Worm (Caenorhabditis elegans) whole organism, L1 larva: ENCODE measurements around the gene F23H11.4.

Source experiments
- F16B12.6 ChIP-seq: fragments of 150-350 bp; optimal IDR thresholded peaks from 2 replicates; lab custom pipeline; 2014; ENCODE audit warnings: missing biosample characterization, missing genetic modification characterization
- ceh-82 ChIP-seq, 3 experiments: fragments of 150-350 bp in 1 of 3; sonication (generic microtip) in 2 of 3; optimal IDR thresholded peaks; 2 replicates each; lab custom pipeline; 2014 to 2017; ENCODE audit warnings: missing biosample characterization in 3 of 3, missing genetic modification characterization in 3 of 3
- ceh-88 ChIP-seq: fragments of 200-800 bp; sonication (Bioruptor generic); IDR thresholded peaks from 2 replicates; pipeline ENCODE4 v1.3.6; 2022; ENCODE audit warnings: missing genetic modification characterization, missing compliant biosample characterization
- ces-1 ChIP-seq: fragments of 150-350 bp; optimal IDR thresholded peaks from 2 replicates; lab custom pipeline; 2014; ENCODE audit warnings: missing biosample characterization, missing genetic modification reagents, missing genetic modification characterization
- dpl-1 ChIP-seq, 3 experiments: fragments of 150-350 bp in 2 of 3; sonication (generic microtip) in 1 of 3; optimal IDR thresholded peaks; 2 replicates each; lab custom pipeline; 2014 to 2017; ENCODE audit warnings: missing biosample characterization in 3 of 3, missing genetic modification characterization in 3 of 3, missing genetic modification reagents in 3 of 3
- dsc-1 ChIP-seq: sonication (generic microtip); optimal IDR thresholded peaks from 2 replicates; lab custom pipeline; 2016; ENCODE audit warnings: mild to moderate bottlenecking, missing genetic modification characterization, missing compliant biosample characterization
- efl-1 ChIP-seq, 4 experiments: fragments of 150-350 bp; optimal IDR thresholded peaks in 3 of 4; peaks in 1 of 4; 1 replicate in 1 of 4; 2 replicates in 3 of 4; lab custom pipeline; 2014; ENCODE audit warnings: missing biosample characterization in 2 of 4, missing genetic modification characterization in 2 of 4, missing genetic modification reagents in 2 of 4
- elt-2 ChIP-seq: sonication (generic microtip); optimal IDR thresholded peaks from 2 replicates; lab custom pipeline; 2016; ENCODE audit warnings: missing genetic modification characterization, mild to moderate bottlenecking, inconsistent platforms, missing compliant biosample characterization, missing genetic modification reagents
- elt-3 ChIP-seq, 6 experiments: fragments of 150-350 bp in 1 of 6; sonication (generic microtip); optimal IDR thresholded peaks; 2 replicates each; lab custom pipeline; 2017 to 2018; ENCODE audit warnings: missing biosample characterization in 6 of 6, missing genetic modification characterization in 6 of 6, inconsistent platforms in 1 of 6
- fkh-10 ChIP-seq: sonication (generic microtip); optimal IDR thresholded peaks from 2 replicates; lab custom pipeline; 2017; ENCODE audit warnings: missing biosample characterization, missing genetic modification reagents, missing genetic modification characterization
- irx-1 ChIP-seq: sonication (generic microtip); optimal IDR thresholded peaks from 2 replicates; lab custom pipeline; 2016; ENCODE audit warnings: missing genetic modification characterization, missing compliant biosample characterization
- isw-1 ChIP-seq: fragments of 200-800 bp; sonication (Bioruptor generic); IDR thresholded peaks from 2 replicates; pipeline ENCODE4 v1.3.6; 2022; ENCODE audit warnings: missing genetic modification characterization, missing compliant biosample characterization
- lin-14 ChIP-seq: fragments of 200-800 bp; sonication (Bioruptor generic); optimal IDR thresholded peaks from 2 replicates; lab custom pipeline; 2018; ENCODE audit warnings: mild to moderate bottlenecking, missing genetic modification characterization, moderate library complexity, missing compliant biosample characterization
- lin-35 ChIP-seq, 2 experiments: fragments of 150-350 bp; optimal IDR thresholded peaks; 2 replicates each; lab custom pipeline; 2014; ENCODE audit warnings: missing biosample characterization in 2 of 2, missing genetic modification characterization in 2 of 2, missing genetic modification reagents in 2 of 2
- lir-3 ChIP-seq: sonication (generic microtip); optimal IDR thresholded peaks from 2 replicates; lab custom pipeline; 2016; ENCODE audit warnings: mild to moderate bottlenecking, missing genetic modification characterization, moderate library complexity, missing compliant biosample characterization; ENCODE audit not compliant: poor library complexity
- lsy-2 ChIP-seq, 2 experiments: fragments of 150-350 bp; optimal IDR thresholded peaks; 2 replicates each; lab custom pipeline; 2014; ENCODE audit warnings: missing biosample characterization in 2 of 2, missing genetic modification characterization in 2 of 2
- mab-9 ChIP-seq: fragments of 200-800 bp; sonication (Bioruptor generic); IDR thresholded peaks from 2 replicates; pipeline ENCODE4 v1.3.6; 2022; ENCODE audit warnings: missing genetic modification reagents, missing genetic modification characterization, missing compliant biosample characterization
- mep-1 ChIP-seq: fragments of 150-350 bp; optimal IDR thresholded peaks from 2 replicates; lab custom pipeline; 2014; ENCODE audit warnings: missing biosample characterization, missing genetic modification characterization
- nhr-11 ChIP-seq: fragments of 150-350 bp; optimal IDR thresholded peaks from 2 replicates; lab custom pipeline; 2014; ENCODE audit warnings: missing biosample characterization, missing genetic modification characterization
- nhr-12 ChIP-seq: sonication (generic microtip); optimal IDR thresholded peaks from 2 replicates; lab custom pipeline; 2017; ENCODE audit warnings: missing biosample characterization, missing genetic modification characterization
- nhr-19 ChIP-seq: fragments of 200-800 bp; sonication (Bioruptor generic); conservative IDR thresholded peaks from 2 replicates; pipeline ENCODE4 v1.3.6; 2022; ENCODE audit warnings: missing genetic modification characterization, missing compliant biosample characterization
- nhr-47 ChIP-seq: sonication (generic microtip); optimal IDR thresholded peaks from 2 replicates; lab custom pipeline; 2016; ENCODE audit warnings: mild to moderate bottlenecking, missing genetic modification characterization, moderate library complexity, missing compliant biosample characterization
- nhr-77 ChIP-seq: fragments of 150-350 bp; optimal IDR thresholded peaks from 2 replicates; lab custom pipeline; 2014; ENCODE audit warnings: missing biosample characterization, missing genetic modification characterization
- nhr-85 ChIP-seq: sonication (generic microtip); peaks from one replicate; lab custom pipeline; 2016; ENCODE audit warnings: missing genetic modification characterization, inconsistent platforms, missing compliant biosample characterization
- nhr-90 ChIP-seq: sonication (generic microtip); optimal IDR thresholded peaks from 2 replicates; lab custom pipeline; 2016; ENCODE audit warnings: mild to moderate bottlenecking, missing genetic modification characterization, missing compliant biosample characterization; ENCODE audit not compliant: poor library complexity
- rnt-1 ChIP-seq: sonication (generic microtip); optimal IDR thresholded peaks from 2 replicates; lab custom pipeline; 2016; ENCODE audit warnings: mild to moderate bottlenecking, missing genetic modification characterization, moderate library complexity, missing compliant biosample characterization
- skn-1 ChIP-seq: fragments of 150-350 bp; optimal IDR thresholded peaks from 2 replicates; lab custom pipeline; 2014; ENCODE audit warnings: missing biosample characterization, missing genetic modification characterization
- sox-4 ChIP-seq: sonication (generic microtip); optimal IDR thresholded peaks from 2 replicates; lab custom pipeline; 2016; ENCODE audit warnings: missing genetic modification characterization, missing compliant biosample characterization
- swsn-7 ChIP-seq: sonication (generic microtip); optimal IDR thresholded peaks from 2 replicates; lab custom pipeline; 2016; ENCODE audit warnings: missing genetic modification characterization, missing compliant biosample characterization
- tbx-2 ChIP-seq: sonication (generic microtip); optimal IDR thresholded peaks from 2 replicates; lab custom pipeline; 2016; ENCODE audit warnings: missing genetic modification characterization, missing compliant biosample characterization
- tlp-1 ChIP-seq: fragments of 150-350 bp; optimal IDR thresholded peaks from 2 replicates; lab custom pipeline; 2014; ENCODE audit warnings: missing biosample characterization, missing genetic modification characterization
- unc-62 ChIP-seq: fragments of 150-350 bp; optimal IDR thresholded peaks from 2 replicates; lab custom pipeline; 2014; ENCODE audit warnings: missing biosample characterization, missing genetic modification reagents, missing genetic modification characterization
- vab-15 ChIP-seq: sonication (generic microtip); optimal IDR thresholded peaks from 2 replicates; lab custom pipeline; 2017; ENCODE audit warnings: missing genotype, mild to moderate bottlenecking, missing genetic modification characterization, missing compliant biosample characterization
- zag-1 ChIP-seq: fragments of 150-350 bp; optimal IDR thresholded peaks from 2 replicates; lab custom pipeline; 2014; ENCODE audit warnings: missing biosample characterization, missing genetic modification characterization
- zip-4 ChIP-seq: fragments of 200-800 bp; sonication (Bioruptor generic); optimal IDR thresholded peaks from 2 replicates; lab custom pipeline; 2018; ENCODE audit warnings: mild to moderate bottlenecking, missing genetic modification characterization, moderate library complexity, missing compliant biosample characterization
- ztf-4 ChIP-seq: fragments of 150-350 bp; optimal IDR thresholded peaks from 2 replicates; lab custom pipeline; 2014; ENCODE audit warnings: missing biosample characterization, missing genetic modification characterization

The F23H11.4 gene

DNA sequence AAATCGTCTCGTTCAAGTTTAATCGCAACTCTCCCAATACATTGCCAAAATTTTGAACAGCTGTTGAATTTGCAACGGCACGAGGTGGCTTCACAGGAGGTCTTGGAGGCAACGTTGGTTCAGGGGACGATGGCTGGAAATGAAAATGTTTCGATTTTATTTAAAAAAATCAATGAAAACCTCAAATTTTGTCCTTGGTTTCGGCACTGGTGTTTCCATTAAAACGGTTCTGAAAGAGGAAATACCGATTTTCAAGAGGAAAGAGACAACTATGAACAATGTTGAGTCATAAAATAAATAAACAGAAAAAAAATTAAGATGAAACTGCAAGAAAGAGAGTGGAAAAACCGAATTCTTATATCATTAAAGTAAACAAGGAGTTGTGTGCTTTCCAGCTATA is at the start of gene F23H11.4:
Gene F23H11.4, minus strand, starts transcription at position 229 of the 400 bp plus-strand sequence.
- no peak for TF ChIP-seq zip-4 (GFP tag; lab: Kevin White, UChicago)
- no peak for TF ChIP-seq nhr-77 (tag; lab: Kevin White, UChicago)
- no peak for TF ChIP-seq elt-3 (tag; optimal IDR thresholded peaks at IDR 0.05; lab: Kevin White, UChicago)
- TF ChIP-seq efl-1 (optimal IDR thresholded peaks at IDR 0.05; lab: Kevin White, UChicago): no peak
- TF ChIP-seq efl-1 (GFP tag; optimal IDR thresholded peaks at IDR 0.05 in 1 of 2; lab: Kevin White, UChicago): peak in 1 of 2 experiments; percentile 71
- no peak for TF ChIP-seq lin-14 (GFP tag; lab: Kevin White, UChicago)
- TF ChIP-seq rnt-1 (tag; lab: Kevin White, UChicago): no peak
- TF ChIP-seq vab-15 (tag; lab: Kevin White, UChicago): no peak

DNA sequence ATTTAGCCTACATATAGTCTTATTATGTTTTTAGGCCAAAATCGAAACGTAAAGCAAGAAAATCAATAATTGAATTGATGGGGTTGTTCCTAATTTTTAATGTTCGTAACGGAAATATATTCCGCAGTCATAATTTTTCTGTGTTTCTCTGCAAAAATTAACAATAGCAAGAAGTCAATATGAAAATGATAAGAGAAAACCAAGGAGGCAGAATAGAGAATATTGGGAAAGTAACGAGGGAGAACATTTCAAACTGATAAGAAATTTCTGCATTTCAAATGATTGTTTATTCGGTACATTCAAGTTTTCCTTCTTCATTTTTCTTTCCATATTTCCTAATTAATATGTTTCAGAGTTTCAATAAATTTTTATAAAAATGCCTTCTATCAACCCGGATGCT is 48.6 kb upstream of the F23H11.4 start, which contains the start of gene fbxa-54:
Gene fbxa-54, plus strand, starts transcription at position 354 of the 400 bp plus-strand sequence.
- TF ChIP-seq elt-2 (tag; lab: Kevin White, UChicago): peak; percentile 36
- no peak for TF ChIP-seq skn-1
- TF ChIP-seq dpl-1 (GFP tag; optimal IDR thresholded peaks at IDR 0.05; lab: Kevin White, UChicago): no peak

DNA sequence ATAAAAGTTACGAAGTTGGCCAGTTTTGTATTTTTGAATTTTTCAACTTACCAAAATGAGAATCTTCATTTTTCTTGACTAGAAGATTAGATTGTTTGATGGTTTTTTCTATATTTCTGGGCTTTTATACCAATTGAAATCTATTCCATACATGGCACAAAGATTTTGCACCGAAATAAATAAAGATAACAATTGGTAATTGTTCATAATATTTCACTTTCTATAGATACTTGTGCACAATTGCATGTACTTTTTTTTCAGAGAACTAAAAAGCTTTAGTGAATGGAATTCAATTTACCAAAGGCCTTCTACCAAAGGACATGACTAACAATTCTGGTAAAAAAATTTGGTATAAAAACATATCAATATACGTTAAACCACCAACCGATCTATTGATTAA is 47.2 kb upstream of the F23H11.4 start, which contains the start of the genes T12B5.15 and T12B5.14:
Gene T12B5.15, minus strand, starts transcription at position 101 of the 400 bp plus-strand sequence.
Gene T12B5.14, plus strand, starts transcription at position 321 of the 400 bp plus-strand sequence.
- no peak for TF ChIP-seq efl-1 (optimal IDR thresholded peaks at IDR 0.05; lab: Kevin White, UChicago)
- TF ChIP-seq efl-1 (GFP tag; optimal IDR thresholded peaks at IDR 0.05 in 1 of 2; lab: Kevin White, UChicago): no peak
- no peak for TF ChIP-seq isw-1 (GFP tag; lab: Robert Waterston, UW)
- TF ChIP-seq mep-1 (tag; lab: Kevin White, UChicago): no peak
- no peak for TF ChIP-seq nhr-90
- TF ChIP-seq elt-3 (tag; optimal IDR thresholded peaks at IDR 0.05; lab: Kevin White, UChicago): no peak
- TF ChIP-seq nhr-12 (tag; lab: Kevin White, UChicago): no peak
- no peak for TF ChIP-seq nhr-47 (tag; lab: Kevin White, UChicago)
- TF ChIP-seq unc-62 (GFP tag; lab: Kevin White, UChicago): no peak

DNA sequence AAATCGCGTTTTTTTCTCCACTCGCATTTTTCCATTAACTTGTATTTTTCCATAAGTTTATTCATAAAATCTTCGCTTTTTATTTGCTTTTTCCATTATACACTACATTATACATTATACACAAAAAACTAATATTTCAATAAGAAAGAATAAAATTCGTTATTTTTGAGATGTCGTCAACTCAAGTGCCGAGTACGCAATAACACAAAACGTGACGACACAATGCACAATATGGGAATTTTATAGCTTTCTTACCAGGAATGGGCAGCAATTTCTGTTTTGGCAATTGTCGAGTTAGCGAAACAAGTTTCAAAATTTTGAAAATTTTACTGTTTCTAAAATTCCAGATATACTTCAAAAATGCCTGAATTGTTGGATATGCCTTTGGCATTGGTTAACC is 44.8 kb upstream of the F23H11.4 start, which contains the start of gene fbxa-10:
Gene fbxa-10, plus strand, starts transcription at position 207 of the 400 bp plus-strand sequence.
- no peak for TF ChIP-seq tlp-1 (tag; lab: Kevin White, UChicago)
- no peak for TF ChIP-seq mab-9 (GFP tag; lab: Robert Waterston, UW)
- no peak for TF ChIP-seq nhr-90
- peak; percentile 30 to 39 for TF ChIP-seq lin-35 (GFP tag; optimal IDR thresholded peaks at IDR 0.05; lab: Kevin White, UChicago)
- TF ChIP-seq sox-4 (tag; lab: Kevin White, UChicago): no peak
- no peak for TF ChIP-seq ces-1 (GFP tag; lab: Kevin White, UChicago)
- peak; percentile 19 for TF ChIP-seq tbx-2 (tag; lab: Kevin White, UChicago)
- TF ChIP-seq nhr-11: no peak
- no peak for TF ChIP-seq ceh-88 (GFP tag; lab: Robert Waterston, UW)
- no peak for TF ChIP-seq lir-3 (tag; lab: Kevin White, UChicago)
- peak; percentile 51 for TF ChIP-seq mep-1 (tag; lab: Kevin White, UChicago)
- TF ChIP-seq elt-2 (tag; lab: Kevin White, UChicago): no peak
- TF ChIP-seq ceh-82 (tag; optimal IDR thresholded peaks at IDR 0.05; lab: Kevin White, UChicago): peak in 1 of 3 experiments; percentile 5
- peak; percentile 25 for TF ChIP-seq dsc-1 (tag; lab: Kevin White, UChicago)
- TF ChIP-seq fkh-10: no peak
- TF ChIP-seq zag-1 (tag; lab: Kevin White, UChicago): no peak
- TF ChIP-seq nhr-85 (tag; lab: Kevin White, UChicago): no peak
- TF ChIP-seq nhr-19 (GFP tag; lab: Robert Waterston, UW): no peak
- peak; percentile 54 to 68 for TF ChIP-seq lsy-2 (tag; optimal IDR thresholded peaks at IDR 0.05; lab: Kevin White, UChicago)
- no peak for TF ChIP-seq elt-3 (tag; optimal IDR thresholded peaks at IDR 0.05; lab: Kevin White, UChicago)
- TF ChIP-seq ztf-4 (tag; lab: Kevin White, UChicago): no peak
- peak; percentile 87 for TF ChIP-seq F16B12.6 (tag; lab: Kevin White, UChicago)
- TF ChIP-seq irx-1 (tag; lab: Kevin White, UChicago): no peak
- TF ChIP-seq swsn-7 (tag; lab: Kevin White, UChicago): peak; percentile 30
- peak in 2 of 3 experiments; percentile 37 to 54 for TF ChIP-seq dpl-1 (GFP tag; optimal IDR thresholded peaks at IDR 0.05; lab: Kevin White, UChicago)
- TF ChIP-seq efl-1 (optimal IDR thresholded peaks at IDR 0.05; lab: Kevin White, UChicago): peak; percentile 25 to 45
- peak; percentile 31 to 94 for TF ChIP-seq efl-1 (GFP tag; optimal IDR thresholded peaks at IDR 0.05 in 1 of 2; lab: Kevin White, UChicago)
